Worm (Caenorhabditis elegans) whole organism, L3 larva: ENCODE data around the gene flp-15.

Experiments used
- R02D3.7 ChIP-seq: fragments of 150-350 bp; optimal IDR thresholded peaks from 2 replicates; lab custom pipeline; 2014; ENCODE audit warnings: missing biosample characterization, missing genetic modification characterization
- ZK546.5 ChIP-seq: sonication (generic microtip); optimal IDR thresholded peaks from 2 replicates; lab custom pipeline; 2017; ENCODE audit warnings: missing biosample characterization, missing genetic modification characterization
- ama-1 ChIP-seq: fragments of 150-350 bp; optimal IDR thresholded peaks from 2 replicates; lab custom pipeline; 2018
- ceh-16 ChIP-seq: sonication (generic microtip); optimal IDR thresholded peaks from 2 replicates; lab custom pipeline; 2017; ENCODE audit warnings: missing biosample characterization, missing genetic modification characterization
- ceh-28 ChIP-seq: fragments of 150-350 bp; optimal IDR thresholded peaks from 2 replicates; lab custom pipeline; 2014; ENCODE audit warnings: missing biosample characterization, missing genetic modification reagents, missing genetic modification characterization
- ceh-82 ChIP-seq: fragments of 150-350 bp; optimal IDR thresholded peaks from 2 replicates; lab custom pipeline; 2014; ENCODE audit warnings: missing biosample characterization, missing genetic modification characterization
- ceh-9 ChIP-seq: sonication (generic microtip); optimal IDR thresholded peaks from 2 replicates; lab custom pipeline; 2018; ENCODE audit warnings: missing biosample characterization, missing genetic modification characterization
- daf-12 ChIP-seq: fragments of 150-350 bp; optimal IDR thresholded peaks from 2 replicates; lab custom pipeline; 2014; ENCODE audit warnings: missing biosample characterization, missing genetic modification reagents, missing genetic modification characterization
- egl-27 ChIP-seq: sonication (generic microtip); optimal IDR thresholded peaks from 4 replicates; lab custom pipeline; 2017; ENCODE audit warnings: missing biosample characterization, missing genetic modification reagents, missing genetic modification characterization
- elt-1 ChIP-seq: fragments of 150-350 bp; optimal IDR thresholded peaks from 2 replicates; lab custom pipeline; 2014; ENCODE audit warnings: missing biosample characterization, missing genetic modification characterization
- elt-2 ChIP-seq: sonication (generic microtip); optimal IDR thresholded peaks from 2 replicates; lab custom pipeline; 2016; ENCODE audit warnings: missing genetic modification reagents, mild to moderate bottlenecking, missing genetic modification characterization, missing compliant biosample characterization
- elt-3 ChIP-seq, 3 experiments: fragments of 150-350 bp in 1 of 3; sonication (generic microtip) in 2 of 3; optimal IDR thresholded peaks; 2 replicates in 2 of 3; 4 replicates in 1 of 3; lab custom pipeline; 2014 to 2017; ENCODE audit warnings: missing biosample characterization in 3 of 3, missing genetic modification characterization in 3 of 3
- eor-1 ChIP-seq, 2 experiments: fragments of 150-350 bp; optimal IDR thresholded peaks; 2 replicates each; lab custom pipeline; 2014 to 2018; ENCODE audit warnings: missing biosample characterization in 2 of 2, missing genetic modification characterization in 2 of 2
- fkh-2 ChIP-seq: fragments of 150-350 bp; optimal IDR thresholded peaks from 2 replicates; lab custom pipeline; 2014; ENCODE audit warnings: missing biosample characterization, missing genetic modification reagents, missing genetic modification characterization
- fos-1 ChIP-seq: fragments of 150-350 bp; optimal IDR thresholded peaks from 2 replicates; lab custom pipeline; 2014; ENCODE audit warnings: missing biosample characterization, missing genetic modification characterization
- hmg-11 ChIP-seq: sonication (generic microtip); optimal IDR thresholded peaks from 2 replicates; lab custom pipeline; 2016; ENCODE audit warnings: missing genetic modification characterization, missing compliant biosample characterization
- jun-1 ChIP-seq: fragments of 150-350 bp; optimal IDR thresholded peaks from 2 replicates; lab custom pipeline; 2014; ENCODE audit warnings: missing biosample characterization, missing genetic modification reagents, missing genetic modification characterization
- lin-15B ChIP-seq: fragments of 150-350 bp; optimal IDR thresholded peaks from 2 replicates; lab custom pipeline; 2014; ENCODE audit warnings: missing biosample characterization, missing genetic modification characterization
- lsy-12 ChIP-seq: sonication (generic microtip); optimal IDR thresholded peaks from 2 replicates; lab custom pipeline; 2016; ENCODE audit warnings: mild to moderate bottlenecking, missing genetic modification characterization, missing compliant biosample characterization
- mdl-1 ChIP-seq: fragments of 150-350 bp; optimal IDR thresholded peaks from 2 replicates; lab custom pipeline; 2014; ENCODE audit warnings: missing biosample characterization, missing genetic modification characterization
- mml-1 ChIP-seq: fragments of 150-350 bp; sonication (generic microtip); optimal IDR thresholded peaks from 3 replicates; lab custom pipeline; 2014; ENCODE audit warnings: missing biosample characterization, missing genetic modification characterization
- nfya-1 ChIP-seq: sonication (generic microtip); optimal IDR thresholded peaks from 2 replicates; lab custom pipeline; 2017; ENCODE audit warnings: missing genetic modification characterization, mild to moderate bottlenecking, missing compliant biosample characterization, antibody characterized with exemption, moderate library complexity; ENCODE audit not compliant: insufficient read depth
- nhr-12 ChIP-seq: fragments of 150-350 bp; optimal IDR thresholded peaks from 2 replicates; lab custom pipeline; 2014; ENCODE audit warnings: missing biosample characterization, missing genetic modification characterization
- nhr-23 ChIP-seq: fragments of 150-350 bp; optimal IDR thresholded peaks from 2 replicates; lab custom pipeline; 2014; ENCODE audit warnings: missing biosample characterization, missing genetic modification reagents, missing genetic modification characterization
- nhr-237 ChIP-seq: fragments of 150-350 bp; optimal IDR thresholded peaks from 2 replicates; lab custom pipeline; 2014; ENCODE audit warnings: missing biosample characterization, missing genetic modification characterization
- nhr-25 ChIP-seq: sonication (generic microtip); optimal IDR thresholded peaks from 2 replicates; lab custom pipeline; 2017; ENCODE audit warnings: missing biosample characterization, missing genetic modification characterization
- nhr-28 ChIP-seq: fragments of 150-350 bp; optimal IDR thresholded peaks from 2 replicates; lab custom pipeline; 2014; ENCODE audit warnings: missing biosample characterization, missing genetic modification characterization
- nhr-43 ChIP-seq: sonication (generic microtip); optimal IDR thresholded peaks from 2 replicates; lab custom pipeline; 2016; ENCODE audit warnings: mild to moderate bottlenecking, missing genetic modification characterization, missing compliant biosample characterization; ENCODE audit not compliant: poor library complexity, severe bottlenecking
- nhr-67 ChIP-seq: fragments of 150-350 bp; optimal IDR thresholded peaks from 2 replicates; lab custom pipeline; 2014; ENCODE audit warnings: missing biosample characterization, missing genetic modification characterization
- nhr-76 ChIP-seq: fragments of 150-350 bp; sonication (generic microtip); optimal IDR thresholded peaks from 5 replicates; lab custom pipeline; 2014; ENCODE audit warnings: missing biosample characterization, missing genetic modification characterization
- nhr-77 ChIP-seq: fragments of 150-350 bp; optimal IDR thresholded peaks from 2 replicates; lab custom pipeline; 2014; ENCODE audit warnings: missing biosample characterization, missing genetic modification characterization
- pha-4 ChIP-seq: fragments of 150-350 bp; optimal IDR thresholded peaks from 2 replicates; lab custom pipeline; 2014; ENCODE audit warnings: missing biosample characterization, missing genetic modification reagents, missing genetic modification characterization
- pqm-1 ChIP-seq: fragments of 150-350 bp; optimal IDR thresholded peaks from 2 replicates; lab custom pipeline; 2017; ENCODE audit warnings: missing biosample characterization, missing genetic modification characterization, inconsistent platforms
- sea-2 ChIP-seq: fragments of 150-350 bp; sonication (generic microtip); optimal IDR thresholded peaks from 4 replicates; lab custom pipeline; 2014; ENCODE audit warnings: missing biosample characterization, missing genetic modification reagents, missing genetic modification characterization
- skn-1 ChIP-seq: fragments of 150-350 bp; optimal IDR thresholded peaks from 2 replicates; lab custom pipeline; 2014; ENCODE audit warnings: missing biosample characterization, missing genetic modification characterization
- snpc-4 ChIP-seq: fragments of 150-350 bp; optimal IDR thresholded peaks from 2 replicates; lab custom pipeline; 2014; ENCODE audit warnings: missing biosample characterization, missing genetic modification characterization
- tbx-2 ChIP-seq: sonication (generic microtip); optimal IDR thresholded peaks from 2 replicates; lab custom pipeline; 2016; ENCODE audit warnings: mild to moderate bottlenecking, missing genetic modification characterization, missing compliant biosample characterization
- unc-39 ChIP-seq: sonication (generic microtip); optimal IDR thresholded peaks from 4 replicates; lab custom pipeline; 2017; ENCODE audit warnings: missing biosample characterization, missing genetic modification characterization
- unc-62 ChIP-seq: fragments of 150-350 bp; sonication (generic microtip); optimal IDR thresholded peaks from 4 replicates; lab custom pipeline; 2014; ENCODE audit warnings: missing biosample characterization, missing genetic modification reagents, missing genetic modification characterization
- zag-1 ChIP-seq: fragments of 150-350 bp; optimal IDR thresholded peaks from 2 replicates; lab custom pipeline; 2014; ENCODE audit warnings: missing biosample characterization, missing genetic modification characterization
- ztf-4 ChIP-seq: fragments of 150-350 bp; optimal IDR thresholded peaks from 2 replicates; lab custom pipeline; 2014; ENCODE audit warnings: missing biosample characterization, missing genetic modification characterization

flp-15 gene

DNA sequence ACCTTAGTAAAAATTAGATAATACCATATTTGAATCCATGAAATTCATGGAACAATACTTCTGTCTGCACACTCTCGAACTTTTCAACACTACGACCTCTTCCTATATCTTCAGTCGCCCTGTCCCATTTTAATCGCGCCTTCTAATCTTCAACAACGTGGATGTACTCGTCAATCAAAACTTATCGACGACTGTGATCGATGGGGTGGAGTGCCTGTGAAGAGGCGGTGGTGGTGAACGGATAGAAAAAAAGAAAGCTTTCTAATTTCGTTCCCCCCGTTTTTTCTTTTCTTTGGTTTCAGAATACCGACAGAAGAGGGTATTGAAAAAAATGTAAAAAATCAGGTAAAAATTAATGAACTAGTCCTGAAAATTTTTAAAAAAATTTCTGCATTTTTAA lies 8.6 kb downstream of the flp-15 start:
- TF ChIP-seq lsy-12 (tag; lab: Kevin White, UChicago) (no peak), R02D3.7 (tag; lab: Kevin White, UChicago) (no peak), tbx-2 (no peak), eor-1 (tag; optimal IDR thresholded peaks at IDR 0.05; lab: Kevin White, UChicago) (no peak), nfya-1 (tag; lab: Kevin White, UChicago) (no peak), egl-27 (no peak), fkh-2 (tag; lab: Kevin White, UChicago) (no peak), unc-39 (no peak), ceh-16 (tag; lab: Kevin White, UChicago) (no peak), nhr-77 (tag; lab: Kevin White, UChicago) (no peak), elt-1 (tag; lab: Kevin White, UChicago) (peak; percentile 69), ceh-82 (tag; lab: Kevin White, UChicago) (no peak), daf-12 (tag; lab: Kevin White, UChicago) (no peak), elt-3 (tag; optimal IDR thresholded peaks at IDR 0.05; lab: Kevin White, UChicago) (no peak), nhr-67 (tag; lab: Kevin White, UChicago) (no peak), nhr-23 (tag; lab: Kevin White, UChicago) (peak; percentile 45), zag-1 (tag; lab: Kevin White, UChicago) (no peak), ZK546.5 (tag; lab: Kevin White, UChicago) (no peak), pqm-1 (tag; lab: Kevin White, UChicago) (no peak), nhr-25 (tag; lab: Kevin White, UChicago) (peak; percentile 40), nhr-76 (tag; lab: Kevin White, UChicago) (no peak), mdl-1 (tag; lab: Kevin White, UChicago) (no peak), nhr-43 (tag; lab: Kevin White, UChicago) (no peak), ceh-28 (tag; lab: Kevin White, UChicago) (no peak)

DNA sequence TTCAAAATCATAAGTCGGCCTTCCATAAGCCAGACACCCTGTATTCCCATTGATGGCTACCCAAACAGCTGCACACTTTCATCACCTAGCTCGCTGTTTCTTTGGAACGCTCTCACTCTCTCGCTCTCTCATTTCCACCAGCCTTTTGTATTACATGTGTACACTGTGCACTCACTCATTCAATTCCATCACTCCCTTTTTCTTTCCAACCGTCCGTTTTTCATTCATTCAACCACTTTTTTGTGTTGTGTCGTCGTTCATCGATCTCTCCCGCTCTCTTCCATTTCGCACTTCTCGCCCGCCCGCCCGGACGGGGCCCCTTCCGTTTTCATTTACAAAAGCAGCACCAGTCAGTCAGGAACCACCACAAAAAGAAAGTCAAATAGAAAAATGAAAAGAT lies 9.7 kb downstream of the flp-15 start:
- peak; percentile 37 for TF ChIP-seq elt-2 (tag; lab: Kevin White, UChicago)
- no peak for TF ChIP-seq ceh-16 (tag; lab: Kevin White, UChicago)
- TF ChIP-seq ztf-4 (tag; lab: Kevin White, UChicago): no peak
- no peak for TF ChIP-seq nhr-23 (tag; lab: Kevin White, UChicago)
- no peak for TF ChIP-seq unc-62 (GFP tag; lab: Kevin White, UChicago)
- peak; percentile 80 for TF ChIP-seq pha-4
- peak; percentile 16 for TF ChIP-seq hmg-11 (tag; lab: Kevin White, UChicago)
- TF ChIP-seq ama-1 (lab: Kevin White, UChicago): no peak
- TF ChIP-seq nhr-77 (tag; lab: Kevin White, UChicago): no peak
- TF ChIP-seq nhr-12 (tag; lab: Kevin White, UChicago): no peak

DNA sequence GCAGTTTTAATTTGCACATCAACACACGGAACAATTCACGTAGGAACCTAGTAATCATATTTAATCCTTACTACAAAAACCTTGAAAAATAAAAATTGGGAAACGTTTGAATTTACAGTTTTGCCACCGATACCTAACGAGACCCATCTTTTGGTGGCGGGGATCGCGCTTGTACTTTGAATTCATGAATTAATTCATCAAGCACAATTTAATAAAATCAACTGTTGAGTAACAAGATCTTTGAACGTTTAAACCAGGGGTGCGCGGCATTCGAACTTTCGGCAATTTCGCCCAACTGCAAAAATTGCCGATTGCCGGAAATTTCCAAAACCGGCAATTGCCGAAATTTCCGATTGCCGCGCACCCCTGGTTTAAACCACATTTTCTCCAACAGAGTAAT lies 11.0 kb downstream of the flp-15 start:
- TF ChIP-seq nhr-28 (tag; lab: Kevin White, UChicago) (no peak), jun-1 (no peak), ceh-9 (tag; lab: Kevin White, UChicago) (no peak), lin-15B (tag; lab: Kevin White, UChicago) (no peak), nhr-67 (tag; lab: Kevin White, UChicago) (no peak), ztf-4 (tag; lab: Kevin White, UChicago) (no peak), elt-2 (tag; lab: Kevin White, UChicago) (no peak), unc-39 (no peak), pha-4 (no peak), nhr-77 (tag; lab: Kevin White, UChicago) (no peak), skn-1 (no peak), nfya-1 (tag; lab: Kevin White, UChicago) (no peak), pqm-1 (tag; lab: Kevin White, UChicago) (no peak), snpc-4 (tag; lab: Kevin White, UChicago) (no peak), tbx-2 (no peak), fos-1 (no peak), sea-2 (GFP tag; lab: Kevin White, UChicago) (no peak), nhr-23 (tag; lab: Kevin White, UChicago) (no peak), nhr-237 (tag; lab: Kevin White, UChicago) (no peak), mml-1 (no peak)
